Fruit fly (Drosophila melanogaster) whole organism, adult: Measurements from ENCODE around the gene PolI.
A peak's percentile ranks its signal among the peaks of the same experiment; 100 is the strongest.

Source experiments
- CG11617 ChIP-seq: fragments of 200-800 bp; sonication (Bioruptor generic); optimal IDR thresholded peaks from 2 replicates; lab custom pipeline; 2017; ENCODE audit warnings: mild to moderate bottlenecking, missing biosample characterization, missing genetic modification reagents, missing genetic modification characterization
- CG12768 ChIP-seq: fragments of 200-800 bp; sonication (Bioruptor generic); optimal IDR thresholded peaks from 2 replicates; lab custom pipeline; 2017; ENCODE audit warnings: missing biosample characterization, missing genetic modification characterization, mild to moderate bottlenecking, moderate library complexity, missing genetic modification reagents
- CG14711 ChIP-seq: fragments of 200-800 bp; sonication (Bioruptor generic); optimal IDR thresholded peaks from 2 replicates; lab custom pipeline; 2018; ENCODE audit warnings: missing biosample characterization, mild to moderate bottlenecking, missing genetic modification characterization, moderate library complexity
- CG1620 ChIP-seq: fragments of 200-800 bp; sonication (Bioruptor generic); optimal IDR thresholded peaks from 2 replicates; lab custom pipeline; 2016; ENCODE audit warnings: missing biosample characterization, missing genetic modification characterization
- CG33017 ChIP-seq: fragments of 200-800 bp; sonication (Bioruptor generic); optimal IDR thresholded peaks from 2 replicates; lab custom pipeline; 2018; ENCODE audit warnings: missing biosample characterization, mild to moderate bottlenecking, missing genetic modification characterization, moderate library complexity
- CG5204 ChIP-seq: fragments of 200-800 bp; sonication (Bioruptor generic); optimal IDR thresholded peaks from 2 replicates; lab custom pipeline; 2016; ENCODE audit warnings: missing biosample characterization, missing genetic modification characterization
- CG7045 ChIP-seq: fragments of 200-800 bp; sonication (Bioruptor generic); optimal IDR thresholded peaks from 2 replicates; lab custom pipeline; 2017; ENCODE audit warnings: missing biosample characterization, mild to moderate bottlenecking, missing genetic modification characterization
- CG7101 ChIP-seq: fragments of 200-800 bp; sonication (Bioruptor generic); optimal IDR thresholded peaks from 2 replicates; lab custom pipeline; 2018; ENCODE audit warnings: missing biosample characterization, mild to moderate bottlenecking, missing genetic modification characterization, moderate library complexity
- Clk ChIP-seq: fragments of 200-800 bp; sonication (Bioruptor generic); optimal IDR thresholded peaks from 2 replicates; lab custom pipeline; 2017; ENCODE audit warnings: missing biosample characterization, missing genetic modification characterization
- Crg-1 ChIP-seq: fragments of 200-800 bp; sonication (Bioruptor generic); optimal IDR thresholded peaks from 2 replicates; lab custom pipeline; 2016; ENCODE audit warnings: missing biosample characterization, missing genetic modification characterization
- Hr96 ChIP-seq: fragments of 200-800 bp; sonication (Bioruptor generic); optimal IDR thresholded peaks from 2 replicates; lab custom pipeline; 2016; ENCODE audit warnings: missing biosample characterization, missing genetic modification characterization
- Mnt ChIP-seq: fragments of 200-800 bp; sonication (Bioruptor generic); optimal IDR thresholded peaks from 2 replicates; lab custom pipeline; 2016; ENCODE audit warnings: missing biosample characterization, mild to moderate bottlenecking, missing genetic modification characterization
- bab1 ChIP-seq: fragments of 200-800 bp; sonication (Bioruptor generic); optimal IDR thresholded peaks from 3 replicates; lab custom pipeline; 2019; ENCODE audit warnings: missing biosample characterization, mild to moderate bottlenecking, missing genetic modification characterization, moderate library complexity
- cic ChIP-seq: fragments of 200-800 bp; sonication (Bioruptor generic); optimal IDR thresholded peaks from 2 replicates; lab custom pipeline; 2017; ENCODE audit warnings: missing biosample characterization, mild to moderate bottlenecking, missing genetic modification characterization, moderate library complexity
- cnc ChIP-seq, 2 experiments: fragments of >200 bp; optimal IDR thresholded peaks; 2 replicates each; lab custom pipeline; 2017
- kay ChIP-seq: fragments of 200-800 bp; sonication (Bioruptor generic); peaks from one replicate; lab custom pipeline; 2016; ENCODE audit warnings: missing biosample characterization, missing genetic modification characterization, borderline replicate concordance
- ovo ChIP-seq: fragments of 200-800 bp; sonication (Bioruptor generic); optimal IDR thresholded peaks from 2 replicates; lab custom pipeline; 2016; ENCODE audit warnings: missing biosample characterization, missing genetic modification characterization
- pad ChIP-seq: fragments of 200-800 bp; sonication (Bioruptor generic); optimal IDR thresholded peaks from 3 replicates; lab custom pipeline; 2017; ENCODE audit warnings: missing biosample characterization, missing genetic modification characterization, mild to moderate bottlenecking, moderate library complexity, missing genetic modification reagents
- tj ChIP-seq: fragments of 200-800 bp; sonication (Bioruptor generic); optimal IDR thresholded peaks from 3 replicates; lab custom pipeline; 2017; ENCODE audit warnings: missing biosample characterization, mild to moderate bottlenecking, missing genetic modification characterization, moderate library complexity
- toe ChIP-seq: fragments of 200-800 bp; sonication (Bioruptor generic); optimal IDR thresholded peaks from 2 replicates; lab custom pipeline; 2016; ENCODE audit warnings: missing biosample characterization, missing genetic modification characterization

Gene PolI

DNA sequence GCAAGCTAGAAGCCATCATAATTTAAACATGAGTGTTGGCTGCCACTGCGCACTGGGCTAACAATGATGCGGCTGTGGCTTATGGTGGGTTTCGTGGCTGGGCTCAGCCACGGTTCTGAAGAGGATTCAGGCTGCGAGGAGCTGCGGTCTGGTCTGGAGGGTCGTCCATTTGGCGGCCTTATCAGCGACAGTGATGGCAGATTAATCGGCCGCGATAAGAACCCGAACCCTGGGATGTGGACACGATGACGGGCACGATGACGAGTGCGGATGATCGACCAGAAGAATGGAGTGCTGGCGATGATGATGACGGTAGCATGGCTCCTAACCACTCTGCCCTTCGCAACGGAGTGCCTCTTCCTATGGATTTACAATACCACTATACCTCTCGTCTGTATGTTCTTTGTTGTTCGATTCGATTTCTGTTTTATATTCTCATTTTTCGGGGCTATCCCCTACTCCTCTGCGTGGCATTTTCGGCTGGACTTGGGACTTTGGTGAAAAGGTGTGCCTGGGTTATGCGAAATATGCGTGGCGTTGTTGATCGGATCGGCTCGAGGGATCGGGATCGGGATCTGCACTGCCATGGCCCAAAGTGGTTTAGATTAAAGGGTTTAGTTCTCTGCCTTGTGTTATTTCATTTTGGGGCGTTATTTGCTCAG, 17.6 kb upstream of the PolI start:
- TF ChIP-seq cic (GFP tag; lab: Kevin White, UChicago) = no peak
- no peak for TF ChIP-seq pad (GFP tag; lab: Kevin White, UChicago)
- TF ChIP-seq kay = no peak
- no peak for TF ChIP-seq CG7101 (tag; lab: Kevin White, UChicago)
- no peak for TF ChIP-seq CG33017 (tag; lab: Kevin White, UChicago)
- TF ChIP-seq CG12768 (GFP tag; lab: Kevin White, UChicago) = no peak
- TF ChIP-seq CG1620 = no peak
- no peak for TF ChIP-seq tj (GFP tag; lab: Kevin White, UChicago)
- no peak for TF ChIP-seq Hr96 (GFP tag; lab: Kevin White, UChicago)
- no peak for TF ChIP-seq toe (GFP tag; lab: Kevin White, UChicago)
- no peak for TF ChIP-seq CG5204 (GFP tag; lab: Kevin White, UChicago)
- no peak for TF ChIP-seq CG7045 (GFP tag; lab: Kevin White, UChicago)
- TF ChIP-seq cnc (optimal IDR thresholded peaks at IDR 0.05; lab: Kevin White, UChicago) = no peak
- TF ChIP-seq Mnt (GFP tag; lab: Kevin White, UChicago) = no peak
- TF ChIP-seq CG11617 (GFP tag; lab: Kevin White, UChicago) = no peak
- TF ChIP-seq Clk = no peak
- no peak for TF ChIP-seq bab1 (GFP tag; lab: Kevin White, UChicago)

- TF ChIP-seq cic (GFP tag; lab: Kevin White, UChicago) (no peak), tj (GFP tag; lab: Kevin White, UChicago) (no peak), cnc (optimal IDR thresholded peaks at IDR 0.05; lab: Kevin White, UChicago) (no peak), kay (no peak), toe (GFP tag; lab: Kevin White, UChicago) (no peak), pad (GFP tag; lab: Kevin White, UChicago) (no peak), CG11617 (GFP tag; lab: Kevin White, UChicago) (no peak), Clk (no peak), CG33017 (tag; lab: Kevin White, UChicago) (no peak), CG5204 (GFP tag; lab: Kevin White, UChicago) (no peak), Mnt (GFP tag; lab: Kevin White, UChicago) (no peak), Crg-1 (no peak), ovo (no peak), CG7045 (GFP tag; lab: Kevin White, UChicago) (no peak), bab1 (GFP tag; lab: Kevin White, UChicago) (no peak), CG1620 (no peak), Hr96 (GFP tag; lab: Kevin White, UChicago) (no peak), CG7101 (tag; lab: Kevin White, UChicago) (no peak), CG14711 (no peak)
Measured at dm6 chr3R:8217727-8218126, 15.6 kb upstream of the PolI start, which contains the start of gene CG7800. CG7800 (plus strand) TSS chr3R:8217957.

DNA sequence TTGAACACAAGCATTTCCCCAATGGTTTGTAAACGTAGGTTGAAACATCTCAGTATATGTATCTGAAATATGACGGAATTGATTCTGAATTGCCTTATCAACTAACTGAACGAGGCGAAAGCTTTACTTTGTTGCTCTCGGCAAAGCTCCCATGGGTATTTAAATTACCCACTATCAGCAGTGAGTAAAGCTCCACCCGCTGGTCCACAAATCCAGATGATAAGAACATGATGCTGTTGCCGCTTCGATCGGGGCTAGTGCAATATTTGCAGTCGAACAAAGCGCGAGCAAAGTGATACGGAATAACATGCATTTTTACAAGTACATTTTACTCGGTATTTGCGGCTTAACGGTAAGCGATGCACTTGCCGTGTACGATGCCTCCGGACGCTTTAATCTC, 13.4 kb upstream of the PolI start, which contains the start of gene CG18249:
TSS of gene CG18249 (plus strand) at position 256 of the 400 bp plus-strand sequence.
- no peak for TF ChIP-seq CG5204 (GFP tag; lab: Kevin White, UChicago)
- TF ChIP-seq kay = no peak
- no peak for TF ChIP-seq CG14711
- peak; percentile 4 for TF ChIP-seq pad (GFP tag; lab: Kevin White, UChicago)
- TF ChIP-seq CG33017 (tag; lab: Kevin White, UChicago) = no peak
- TF ChIP-seq cic (GFP tag; lab: Kevin White, UChicago) = peak; percentile 85
- no peak for TF ChIP-seq Crg-1
- no peak for TF ChIP-seq tj (GFP tag; lab: Kevin White, UChicago)
- TF ChIP-seq CG12768 (GFP tag; lab: Kevin White, UChicago) = no peak
- no peak for TF ChIP-seq CG1620

DNA sequence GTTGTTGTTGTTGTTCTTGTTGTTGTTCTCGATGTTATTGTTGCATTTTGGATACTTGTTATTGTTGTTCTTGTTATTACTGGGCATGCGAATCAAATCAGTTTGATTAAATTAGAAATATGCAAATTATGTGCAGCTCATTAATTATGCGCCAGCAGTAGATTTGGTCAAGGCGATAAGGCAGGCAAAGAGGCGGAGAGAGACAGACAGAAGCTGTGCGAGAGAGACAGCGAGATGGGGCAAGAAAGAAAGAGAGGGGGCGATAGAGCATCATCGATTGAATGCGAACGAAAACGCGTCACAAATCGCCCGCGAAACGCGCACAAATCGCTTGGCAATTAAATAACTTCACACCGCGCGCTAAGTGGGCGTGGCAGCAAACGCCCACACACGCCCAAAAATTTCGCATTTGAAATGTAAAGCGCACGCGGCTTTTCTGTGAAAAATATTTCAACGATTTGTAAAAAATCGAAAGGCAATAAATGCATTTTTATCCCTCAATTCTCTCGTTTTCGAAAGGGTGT, 10.2 kb upstream of the PolI start:
- TF ChIP-seq CG7045 (GFP tag; lab: Kevin White, UChicago) (no peak), tj (GFP tag; lab: Kevin White, UChicago) (no peak)

DNA sequence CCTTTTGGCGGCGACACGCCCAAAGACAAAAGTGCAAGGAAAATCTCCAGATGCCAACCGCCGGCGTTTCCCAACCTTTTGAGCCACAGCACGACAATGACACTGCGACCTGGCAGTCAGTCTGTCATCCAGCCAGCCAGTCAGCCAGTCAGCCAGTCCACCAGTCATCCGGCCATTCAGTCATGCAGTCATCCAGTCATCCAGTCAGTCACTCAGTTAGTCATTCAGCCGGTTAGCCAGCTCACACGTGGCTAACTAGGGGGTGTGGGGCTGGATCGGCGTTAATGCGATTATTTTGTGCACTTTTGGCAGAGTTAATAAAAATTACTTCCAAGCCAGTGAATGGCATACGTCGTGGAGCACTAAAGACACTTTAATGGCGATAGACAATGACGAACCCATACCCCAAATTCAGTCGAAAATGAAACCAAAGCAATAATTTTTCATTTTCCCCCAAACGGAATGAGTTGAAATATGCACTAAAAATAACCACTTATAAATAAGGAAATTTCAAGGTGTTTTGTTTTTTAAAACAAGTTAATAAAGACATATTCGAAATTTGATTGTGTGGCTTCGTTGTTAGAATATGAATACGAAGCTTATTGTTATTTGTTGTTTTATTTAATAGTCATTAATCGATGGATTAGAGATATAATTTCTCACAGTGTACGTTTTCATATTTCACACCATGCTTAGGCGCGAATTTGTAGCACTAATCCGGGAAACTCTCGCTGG, 8.4 kb upstream of the PolI start:
- TF ChIP-seq CG5204 (GFP tag; lab: Kevin White, UChicago) (no peak), Clk (no peak), Crg-1 (no peak), kay (no peak), Hr96 (GFP tag; lab: Kevin White, UChicago) (no peak), Mnt (GFP tag; lab: Kevin White, UChicago) (no peak), CG11617 (GFP tag; lab: Kevin White, UChicago) (no peak), cnc (optimal IDR thresholded peaks at IDR 0.05; lab: Kevin White, UChicago) (no peak), pad (GFP tag; lab: Kevin White, UChicago) (no peak), toe (GFP tag; lab: Kevin White, UChicago) (no peak), ovo (no peak), CG14711 (no peak), cic (GFP tag; lab: Kevin White, UChicago) (no peak), CG1620 (no peak), CG7045 (GFP tag; lab: Kevin White, UChicago) (no peak), CG7101 (tag; lab: Kevin White, UChicago) (no peak)
